Worm (Caenorhabditis elegans) whole organism, L2 larva: Measurements from ENCODE around the gene F53F1.3.

Experiments
- nhr-237 ChIP-seq: fragments of 150-350 bp; optimal IDR thresholded peaks from 2 replicates; lab custom pipeline; 2014; ENCODE audit warnings: missing biosample characterization, missing genetic modification characterization
- peb-1 ChIP-seq: fragments of 150-350 bp; optimal IDR thresholded peaks from 2 replicates; lab custom pipeline; 2014; ENCODE audit warnings: missing biosample characterization, missing genetic modification characterization
- unc-62 ChIP-seq: fragments of 150-350 bp; optimal IDR thresholded peaks from 2 replicates; lab custom pipeline; 2014; ENCODE audit warnings: missing biosample characterization, missing genetic modification reagents, missing genetic modification characterization

ce11 chrV:13363415-13363814, 44.6 kb upstream of the F53F1.3 start, which contains the start of gene srg-46:
- no peak for TF ChIP-seq nhr-237
- TF ChIP-seq unc-62 (GFP tag; lab: Kevin White, UChicago), result no peak
- no peak for TF ChIP-seq peb-1
